Worm (Caenorhabditis elegans): Measurements from ENCODE around the gene Y62F5A.12.

The Y62F5A.12 gene

ce11 chrII:11534429-11535099, at the start of gene Y62F5A.12:
TSS of gene Y62F5A.12 (minus strand) at chrII:11534479.
- TF ChIP-seq irx-1 (tag; optimal IDR thresholded peaks at IDR 0.05): peak; percentile 44
- TF ChIP-seq jun-1 (tag; optimal IDR thresholded peaks at IDR 0.05): peak; percentile 66
- peak; percentile 92 for TF ChIP-seq nhr-71 (tag; optimal IDR thresholded peaks at IDR 0.05)
- TF ChIP-seq xbp-1 (tag; optimal IDR thresholded peaks at IDR 0.05): peak; percentile 86
- TF ChIP-seq elt-3 (tag; optimal IDR thresholded peaks at IDR 0.05): peak in 2 of 6 experiments; percentile 11 to 13
- TF ChIP-seq Y116A8C.19 (tag; optimal IDR thresholded peaks at IDR 0.05; ENCODE audit: borderline replicate concordance): peak; percentile 53
- peak; percentile 84 for TF ChIP-seq unc-86 (tag; optimal IDR thresholded peaks at IDR 0.05)
- TF ChIP-seq nhr-19 (GFP tag; conservative IDR thresholded peaks at IDR 0.05): peak; percentile 94
- TF ChIP-seq fkh-10 (GFP tag; optimal IDR thresholded peaks at IDR 0.05): peak; percentile 81
- peak; percentile 59 for TF ChIP-seq lin-13 (GFP tag; optimal IDR thresholded peaks at IDR 0.05)
- peak; percentile 11 for TF ChIP-seq zip-4 (GFP tag; optimal IDR thresholded peaks at IDR 0.05)
- TF ChIP-seq ceh-82 (tag; optimal IDR thresholded peaks at IDR 0.05): peak; percentile 76 to 92 (median 80)
- peak; percentile 86 for TF ChIP-seq nhr-20 (tag; optimal IDR thresholded peaks at IDR 0.05)
- TF ChIP-seq mab-9 (GFP tag; IDR thresholded peaks at IDR 0.05): peak; percentile 87
- TF ChIP-seq grh-1 (GFP tag; IDR thresholded peaks at IDR 0.05): peak; percentile 58
- TF ChIP-seq mdl-1 (tag; optimal IDR thresholded peaks at IDR 0.05): peak in 1 of 2 experiments; percentile 71
- peak; percentile 31 for TF ChIP-seq fos-1 (tag; optimal IDR thresholded peaks at IDR 0.05)
- peak; percentile 11 for TF ChIP-seq nhr-11 (tag; optimal IDR thresholded peaks at IDR 0.05)
- TF ChIP-seq mep-1 (tag; optimal IDR thresholded peaks at IDR 0.05): peak; percentile 63
- TF ChIP-seq F16B12.6 (tag; optimal IDR thresholded peaks at IDR 0.05): peak; percentile 32
- peak; percentile 90 for TF ChIP-seq ceh-88 (GFP tag; IDR thresholded peaks at IDR 0.05)
- TF ChIP-seq dsc-1 (tag; optimal IDR thresholded peaks at IDR 0.05): peak; percentile 83
- TF ChIP-seq fkh-4 (tag; optimal IDR thresholded peaks at IDR 0.05; ENCODE audit: borderline replicate concordance): peak; percentile 54
- TF ChIP-seq vab-15 (tag; optimal IDR thresholded peaks at IDR 0.05): peak; percentile 76
- TF ChIP-seq lsy-2 (tag; optimal IDR thresholded peaks at IDR 0.05): peak; percentile 72 to 73
- TF ChIP-seq C16A3.4 (tag; optimal IDR thresholded peaks at IDR 0.05): peak; percentile 71
- peak; percentile 20 for TF ChIP-seq hlh-4 (tag; optimal IDR thresholded peaks at IDR 0.05)
- TF ChIP-seq rnt-1 (tag; optimal IDR thresholded peaks at IDR 0.05): peak; percentile 99
- TF ChIP-seq nhr-237 (tag; optimal IDR thresholded peaks at IDR 0.05): peak; percentile 34
- peak; percentile 80 for TF ChIP-seq swsn-7 (tag; optimal IDR thresholded peaks at IDR 0.05)
- peak; percentile 78 to 92 for TF ChIP-seq lin-35 (GFP tag; optimal IDR thresholded peaks at IDR 0.05)
- peak; percentile 82 for TF ChIP-seq tbx-2 (tag; optimal IDR thresholded peaks at IDR 0.05)
- peak; percentile 90 for TF ChIP-seq fkh-8 (tag; optimal IDR thresholded peaks at IDR 0.05)
- peak; percentile 86 for TF ChIP-seq nhr-90 (tag; optimal IDR thresholded peaks at IDR 0.05; ENCODE audit: poor library complexity)
- peak; percentile 42 for TF ChIP-seq elt-2 (tag; optimal IDR thresholded peaks at IDR 0.05)
- peak; percentile 6 for TF ChIP-seq snpc-4 (tag; optimal IDR thresholded peaks at IDR 0.05)
- peak; percentile 84 for TF ChIP-seq lin-14 (GFP tag; optimal IDR thresholded peaks at IDR 0.05)
- peak; percentile 94 for TF ChIP-seq unc-98 (GFP tag; IDR thresholded peaks at IDR 0.05)
- TF ChIP-seq unc-130 (tag; optimal IDR thresholded peaks at IDR 0.05): peak; percentile 61
- TF ChIP-seq lin-15B (tag; optimal IDR thresholded peaks at IDR 0.05): peak; percentile 82
- peak; percentile 81 to 89 (median 85) for TF ChIP-seq dpl-1 (GFP tag; optimal IDR thresholded peaks at IDR 0.05)
- peak; percentile 89 for TF ChIP-seq pax-3 (tag; optimal IDR thresholded peaks at IDR 0.05)
- TF ChIP-seq nhr-77 (tag; optimal IDR thresholded peaks at IDR 0.05): peak; percentile 72
- TF ChIP-seq nhr-85 (tag): peak; percentile 74
- TF ChIP-seq egl-13 (tag; optimal IDR thresholded peaks at IDR 0.05): peak; percentile 72
- TF ChIP-seq ceh-63 (GFP tag; optimal IDR thresholded peaks at IDR 0.05): peak; percentile 86
- TF ChIP-seq ztf-11 (tag; optimal IDR thresholded peaks at IDR 0.05): peak in 1 of 2 experiments; percentile 94
- peak; percentile 47 for TF ChIP-seq C04F5.9 (tag; optimal IDR thresholded peaks at IDR 0.05)
- peak; percentile 78 for TF ChIP-seq sox-4 (tag; optimal IDR thresholded peaks at IDR 0.05)
- peak; percentile 22 for TF ChIP-seq blmp-1 (tag; optimal IDR thresholded peaks at IDR 0.05)
- peak; percentile 51 for TF ChIP-seq ceh-90 (tag; optimal IDR thresholded peaks at IDR 0.05)

Data from whole organism, L1 larva.